Fruit fly (Drosophila melanogaster) whole organism, embryonic: ENCODE data around the gene CG17249.

Experiments
- CG10267 ChIP-seq: fragments of 200-800 bp; sonication (Bioruptor generic); optimal IDR thresholded peaks from 2 replicates; lab custom pipeline; 2018; ENCODE audit warnings: missing biosample characterization, mild to moderate bottlenecking, missing genetic modification characterization, moderate library complexity
- CG11560 ChIP-seq: fragments of 200-800 bp; sonication (Bioruptor generic); IDR thresholded peaks from 3 replicates; pipeline ENCODE4 v1.3.6; 2022; ENCODE audit warnings: missing biosample characterization, missing genetic modification characterization
- CG11695 ChIP-seq: fragments of 200-800 bp; sonication (Bioruptor generic); IDR thresholded peaks from 3 replicates; pipeline ENCODE4 v1.3.6; 2022; ENCODE audit warnings: missing biosample characterization, missing genetic modification characterization
- CG13287 ChIP-seq: fragments of 200-800 bp; sonication (Bioruptor generic); IDR thresholded peaks from 2 replicates; pipeline ENCODE4 v1.3.6; 2022; ENCODE audit warnings: missing biosample characterization, missing genetic modification characterization; ENCODE audit not compliant: partially characterized antibody
- CG13296 ChIP-seq: fragments of 200-800 bp; sonication (Bioruptor generic); optimal IDR thresholded peaks from 3 replicates; lab custom pipeline; 2018; ENCODE audit warnings: missing biosample characterization, mild to moderate bottlenecking, missing genetic modification characterization
- CG14667 ChIP-seq: fragments of 200-800 bp; sonication (Bioruptor generic); IDR thresholded peaks from 2 replicates; pipeline ENCODE4 v1.3.6; 2022; ENCODE audit warnings: missing biosample characterization, missing genetic modification characterization
- CG14860 ChIP-seq: fragments of 200-800 bp; sonication (Bioruptor generic); IDR thresholded peaks from 3 replicates; pipeline ENCODE4 v1.3.6; 2022; ENCODE audit warnings: missing biosample characterization, missing genetic modification characterization; ENCODE audit not compliant: partially characterized antibody
- CG2116 ChIP-seq: fragments of 200-800 bp; sonication (Bioruptor generic); optimal IDR thresholded peaks from 3 replicates; lab custom pipeline; 2018; ENCODE audit warnings: missing biosample characterization, mild to moderate bottlenecking, missing genetic modification characterization
- CG2889 ChIP-seq: fragments of 200-800 bp; sonication (Bioruptor generic); IDR thresholded peaks from 3 replicates; pipeline ENCODE4 v1.3.6; 2022; ENCODE audit warnings: missing biosample characterization, missing genetic modification characterization
- CG3163 ChIP-seq: fragments of 200-800 bp; sonication (Bioruptor generic); optimal IDR thresholded peaks from 3 replicates; lab custom pipeline; 2016; ENCODE audit warnings: missing biosample characterization, missing genetic modification characterization
- CG33557 ChIP-seq: fragments of 200-800 bp; sonication (Bioruptor generic); optimal IDR thresholded peaks from 2 replicates; lab custom pipeline; 2019; ENCODE audit warnings: missing biosample characterization, mild to moderate bottlenecking, missing genetic modification characterization, moderate library complexity
- CG34422 ChIP-seq: fragments of 200-800 bp; sonication (Bioruptor generic); IDR thresholded peaks from 3 replicates; pipeline ENCODE4 v1.3.6; 2022; ENCODE audit warnings: missing biosample characterization, missing genetic modification characterization
- CG4707 ChIP-seq: fragments of 200-800 bp; sonication (Bioruptor generic); optimal IDR thresholded peaks from 2 replicates; lab custom pipeline; 2018; ENCODE audit warnings: missing biosample characterization, mild to moderate bottlenecking, missing genetic modification characterization, moderate library complexity
- CG8359 ChIP-seq: fragments of 200-800 bp; sonication (Bioruptor generic); optimal IDR thresholded peaks from 2 replicates; lab custom pipeline; 2017; ENCODE audit warnings: missing biosample characterization, mild to moderate bottlenecking, missing genetic modification characterization, borderline replicate concordance
- CG8944 ChIP-seq: fragments of 200-800 bp; sonication (Bioruptor generic); optimal IDR thresholded peaks from 3 replicates; lab custom pipeline; 2016; ENCODE audit warnings: missing biosample characterization, missing genetic modification characterization
- CG9817 ChIP-seq: fragments of 200-800 bp; sonication (Bioruptor generic); optimal IDR thresholded peaks from 2 replicates; lab custom pipeline; 2018; ENCODE audit warnings: missing biosample characterization, mild to moderate bottlenecking, missing genetic modification characterization, moderate library complexity
- CkIIα-i1 ChIP-seq: fragments of 200-800 bp; sonication (Bioruptor generic); IDR thresholded peaks from 2 replicates; pipeline ENCODE4 v1.3.6; 2022; ENCODE audit warnings: missing biosample characterization, missing genetic modification characterization
- D ChIP-seq, 2 experiments: fragments of 200-800 bp in 1 of 2; fragments of >200 bp in 1 of 2; sonication (Bioruptor generic) in 1 of 2; optimal IDR thresholded peaks; 2 replicates in 1 of 2; 3 replicates in 1 of 2; lab custom pipeline; 2017; ENCODE audit warnings: mild to moderate bottlenecking in 1 of 2, missing biosample characterization in 1 of 2, missing genetic modification characterization in 1 of 2, missing genetic modification reagents in 1 of 2
- Dll ChIP-seq: fragments of 200-800 bp; sonication (Bioruptor generic); IDR thresholded peaks from 4 replicates; pipeline ENCODE4 v1.3.6; 2022; ENCODE audit warnings: missing biosample characterization, missing genetic modification characterization; ENCODE audit not compliant: partially characterized antibody
- Dp ChIP-seq: fragments of 200-800 bp; sonication (Bioruptor generic); optimal IDR thresholded peaks from 2 replicates; lab custom pipeline; 2018; ENCODE audit warnings: missing biosample characterization, mild to moderate bottlenecking, missing genetic modification characterization, moderate library complexity
- Ets97D ChIP-seq: fragments of 200-800 bp; sonication (Bioruptor generic); optimal IDR thresholded peaks from 3 replicates; lab custom pipeline; 2016; ENCODE audit warnings: missing biosample characterization, missing genetic modification characterization
- Hr51 ChIP-seq, 2 experiments: fragments of 200-800 bp; sonication (Bioruptor generic); optimal IDR thresholded peaks; 2 replicates in 1 of 2; 3 replicates in 1 of 2; lab custom pipeline; 2016 to 2018; ENCODE audit warnings: missing biosample characterization in 2 of 2, missing genetic modification characterization in 2 of 2, mild to moderate bottlenecking in 1 of 2, moderate library complexity in 1 of 2
- Jarid2 ChIP-seq: fragments of 200-800 bp; sonication (Bioruptor generic); optimal IDR thresholded peaks from 3 replicates; lab custom pipeline; 2017; ENCODE audit warnings: mild to moderate bottlenecking, missing biosample characterization, missing genetic modification reagents, missing genetic modification characterization
- Meics ChIP-seq: fragments of 200-800 bp; sonication (Bioruptor generic); optimal IDR thresholded peaks from 2 replicates; lab custom pipeline; 2017; ENCODE audit warnings: missing biosample characterization, mild to moderate bottlenecking, missing genetic modification characterization
- Scr ChIP-seq: fragments of 200-800 bp; sonication (Bioruptor generic); IDR thresholded peaks from 2 replicates; pipeline ENCODE4 v1.3.6; 2022; ENCODE audit warnings: missing biosample characterization, missing genetic modification characterization; ENCODE audit not compliant: partially characterized antibody
- ara ChIP-seq: fragments of 200-800 bp; sonication (Bioruptor generic); IDR thresholded peaks from 2 replicates; pipeline ENCODE4 v1.3.6; 2022; ENCODE audit warnings: missing biosample characterization, missing genetic modification characterization
- bigmax ChIP-seq: fragments of 200-800 bp; sonication (Bioruptor generic); optimal IDR thresholded peaks from 2 replicates; lab custom pipeline; 2018; ENCODE audit warnings: missing biosample characterization, mild to moderate bottlenecking, missing genetic modification characterization
- cad ChIP-seq: fragments of >200 bp; optimal IDR thresholded peaks from 2 replicates; lab custom pipeline; 2017; ENCODE audit warnings: missing biosample characterization, missing genetic modification characterization
- crol ChIP-seq: fragments of 200-800 bp; sonication (Bioruptor generic); IDR thresholded peaks from 2 replicates; pipeline ENCODE4 v1.3.6; 2022; ENCODE audit warnings: missing biosample characterization, missing genetic modification characterization
- da ChIP-seq: fragments of 200-800 bp; sonication (Bioruptor generic); optimal IDR thresholded peaks from 2 replicates; lab custom pipeline; 2016; ENCODE audit warnings: missing biosample characterization, missing genetic modification characterization
- dysf ChIP-seq: fragments of 200-800 bp; sonication (Bioruptor generic); IDR thresholded peaks from 3 replicates; pipeline ENCODE4 v1.3.6; 2022; ENCODE audit warnings: missing biosample characterization, missing genetic modification characterization
- ems ChIP-seq: fragments of 200-800 bp; sonication (Bioruptor generic); optimal IDR thresholded peaks from 3 replicates; lab custom pipeline; 2016; ENCODE audit warnings: missing biosample characterization, missing genetic modification characterization
- fd64A ChIP-seq: fragments of 200-800 bp; sonication (Bioruptor generic); optimal IDR thresholded peaks from 3 replicates; lab custom pipeline; 2018; ENCODE audit warnings: missing biosample characterization, mild to moderate bottlenecking, missing genetic modification characterization
- gce ChIP-seq: fragments of 200-800 bp; sonication (Bioruptor generic); IDR thresholded peaks from 3 replicates; pipeline ENCODE4 v1.3.6; 2022; ENCODE audit warnings: missing biosample characterization, missing genetic modification characterization
- gem ChIP-seq: fragments of 200-800 bp; sonication (Bioruptor generic); optimal IDR thresholded peaks from 2 replicates; lab custom pipeline; 2019; ENCODE audit warnings: missing biosample characterization, mild to moderate bottlenecking, missing genetic modification characterization, moderate library complexity
- inv ChIP-seq: fragments of 200-800 bp; sonication (Bioruptor generic); IDR thresholded peaks from 2 replicates; pipeline ENCODE4 v1.3.6; 2022; ENCODE audit warnings: missing biosample characterization, missing genetic modification characterization; ENCODE audit not compliant: partially characterized antibody
- lilli ChIP-seq: fragments of 200-800 bp; sonication (Bioruptor generic); optimal IDR thresholded peaks from 3 replicates; lab custom pipeline; 2016; ENCODE audit warnings: missing biosample characterization, missing genetic modification characterization
- lov ChIP-seq, 2 experiments: fragments of 200-800 bp in 1 of 2; fragments of >200 bp in 1 of 2; sonication (Bioruptor generic) in 1 of 2; IDR thresholded peaks in 1 of 2; optimal IDR thresholded peaks in 1 of 2; 2 replicates in 1 of 2; 3 replicates in 1 of 2; pipeline versions ENCODE4 v1.3.6 to Lab custom; 2017 to 2022; ENCODE audit warnings: missing biosample characterization in 1 of 2, missing genetic modification characterization in 1 of 2
- nom ChIP-seq: fragments of 200-800 bp; sonication (Bioruptor generic); optimal IDR thresholded peaks from 2 replicates; lab custom pipeline; 2017; ENCODE audit warnings: missing biosample characterization, missing genetic modification characterization, mild to moderate bottlenecking, moderate library complexity, missing genetic modification reagents
- sd ChIP-seq: fragments of 200-800 bp; sonication (Bioruptor generic); optimal IDR thresholded peaks from 3 replicates; lab custom pipeline; 2018; ENCODE audit warnings: missing biosample characterization, mild to moderate bottlenecking, missing genetic modification characterization, moderate library complexity
- sisA ChIP-seq: fragments of 200-800 bp; sonication (Bioruptor generic); IDR thresholded peaks from 2 replicates; pipeline ENCODE4 v1.3.6; 2022; ENCODE audit warnings: missing biosample characterization, missing genetic modification characterization
- stc ChIP-seq: fragments of 200-800 bp; sonication (Bioruptor generic); IDR thresholded peaks from 2 replicates; pipeline ENCODE4 v1.3.6; 2022; ENCODE audit warnings: missing biosample characterization, missing genetic modification characterization
- tgo ChIP-seq: fragments of 200-800 bp; sonication (Bioruptor generic); IDR thresholded peaks from 3 replicates; pipeline ENCODE4 v1.3.6; 2022; ENCODE audit warnings: missing biosample characterization, missing genetic modification characterization
- tna ChIP-seq: fragments of 200-800 bp; sonication (Bioruptor generic); IDR thresholded peaks from 2 replicates; pipeline ENCODE4 v1.3.6; 2022; ENCODE audit warnings: missing biosample characterization, missing genetic modification characterization; ENCODE audit not compliant: partially characterized antibody
- tx ChIP-seq: fragments of 200-800 bp; sonication (Bioruptor generic); optimal IDR thresholded peaks from 2 replicates; lab custom pipeline; 2016; ENCODE audit warnings: missing biosample characterization, missing genetic modification characterization
- wor ChIP-seq: fragments of 200-800 bp; sonication (Bioruptor generic); IDR thresholded peaks from 2 replicates; pipeline ENCODE4 v1.3.6; 2022; ENCODE audit warnings: missing biosample characterization, missing genetic modification characterization
- z ChIP-seq: fragments of 200-800 bp; sonication (Bioruptor generic); IDR thresholded peaks from 3 replicates; pipeline ENCODE4 v1.3.6; 2022; ENCODE audit warnings: missing biosample characterization, missing genetic modification characterization

The CG17249 gene

DNA sequence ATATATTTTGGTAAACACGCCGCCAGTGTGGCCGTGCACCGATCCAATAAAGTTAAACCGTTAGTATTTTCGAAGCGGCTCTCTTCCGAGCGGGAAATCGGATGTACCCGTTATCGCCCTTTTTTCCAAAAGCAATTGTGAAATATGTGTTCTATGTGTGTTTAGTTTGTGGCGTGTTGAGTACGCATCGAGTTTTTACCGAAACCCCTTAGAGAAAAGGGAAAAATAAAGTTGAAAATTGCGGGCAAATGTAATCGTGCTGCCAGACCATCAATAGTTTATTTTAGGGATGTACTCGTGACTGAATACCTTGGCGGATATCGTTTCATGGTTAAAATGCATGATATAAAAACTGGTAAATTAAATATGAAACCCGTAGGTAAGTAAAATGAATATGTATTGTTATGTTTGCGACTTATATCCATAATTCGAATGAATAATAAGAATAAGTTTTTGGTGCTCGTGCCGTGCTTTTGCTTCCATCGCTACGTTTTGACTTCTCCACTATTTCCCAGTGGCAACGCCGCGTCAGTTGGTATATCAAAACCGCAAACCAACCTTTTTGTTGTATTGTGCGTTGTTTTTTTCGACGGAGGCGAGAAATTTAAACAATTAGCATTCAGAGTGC, 8.0 kb downstream of the CG17249 start, which contains the start of the genes Mettl2 and Bgb (continued):
- TF ChIP-seq CG8944, result peak; percentile 73
- TF ChIP-seq wor (GFP tag; lab: Robert Waterston, UW), result peak; percentile 53
- TF ChIP-seq sd, result no peak
- TF ChIP-seq CG2889 (GFP tag; lab: Robert Waterston, UW), result peak; percentile 47; the same call in 1 of the 3 replicates
- no peak for TF ChIP-seq CG4707 (GFP tag; lab: Kevin White, UChicago)
- no peak for TF ChIP-seq cad
- peak; percentile 61 for TF ChIP-seq CG33557 (GFP tag; lab: Kevin White, UChicago)
- peak; percentile 87 for TF ChIP-seq CG9817 (tag; lab: Kevin White, UChicago)
- peak; percentile 69 for TF ChIP-seq Ets97D (GFP tag; lab: Kevin White, UChicago)
- peak; percentile 90 for TF ChIP-seq Scr
- TF ChIP-seq D (optimal IDR thresholded peaks at IDR 0.05; lab: Kevin White, UChicago), result no peak
- TF ChIP-seq D (GFP tag; optimal IDR thresholded peaks at IDR 0.05; lab: Kevin White, UChicago), result peak; percentile 46
- no peak for TF ChIP-seq fd64A (GFP tag; lab: Kevin White, UChicago)
- peak; percentile 13 for TF ChIP-seq CG13296 (GFP tag; lab: Kevin White, UChicago)
- peak; percentile 93 for TF ChIP-seq sisA (GFP tag; lab: Robert Waterston, UW)
- TF ChIP-seq ems (GFP tag; lab: Kevin White, UChicago), result peak; percentile 82
- peak; percentile 75 for TF ChIP-seq Meics (GFP tag; lab: Kevin White, UChicago)
- peak; percentile 90 for TF ChIP-seq lilli (GFP tag; lab: Kevin White, UChicago)
- TF ChIP-seq crol (GFP tag; lab: Robert Waterston, UW), result no peak
- TF ChIP-seq Dll, result peak; percentile 85
- TF ChIP-seq Dp, result peak; percentile 62
- TF ChIP-seq lov (optimal IDR thresholded peaks at IDR 0.05; lab: Kevin White, UChicago), result no peak
- 0 out of 3 replicates have a peak, but pooled peaks have one; percentile 29 for TF ChIP-seq lov (GFP tag; IDR thresholded peaks at IDR 0.05; lab: Robert Waterston, UW)
- TF ChIP-seq tx (GFP tag; lab: Kevin White, UChicago), result peak; percentile 76
- peak; percentile 87 for TF ChIP-seq gem (tag; lab: Kevin White, UChicago)
- peak; percentile 49 for TF ChIP-seq CG3163 (GFP tag; lab: Kevin White, UChicago)
- TF ChIP-seq da (GFP tag; lab: Kevin White, UChicago), result peak; percentile 61
- TF ChIP-seq tna (GFP tag; lab: Robert Waterston, UW), result 0 out of 2 replicates have a peak, but pooled peaks have one; percentile 9
- TF ChIP-seq CkIIα-i1, result no peak
- peak; percentile 83 for TF ChIP-seq CG13287 (GFP tag; lab: Robert Waterston, UW)
- TF ChIP-seq CG14860 (GFP tag; lab: Robert Waterston, UW), result peak; percentile 75
- 0 out of 2 replicates have a peak, but pooled peaks have one; percentile 39 for TF ChIP-seq stc (GFP tag; lab: Robert Waterston, UW)
- peak; percentile 81; the same call in 2 of the 3 replicates for TF ChIP-seq CG11695 (GFP tag; lab: Robert Waterston, UW)
- peak; percentile 81 for TF ChIP-seq CG34422 (GFP tag; lab: Robert Waterston, UW)
- peak; percentile 67 for TF ChIP-seq ara (GFP tag; lab: Robert Waterston, UW)
- no peak for TF ChIP-seq gce (GFP tag; lab: Robert Waterston, UW)
- peak; percentile 24 for TF ChIP-seq CG8359 (GFP tag; lab: Kevin White, UChicago)
- TF ChIP-seq CG10267 (tag; lab: Kevin White, UChicago), result peak; percentile 66
- peak; percentile 84 for TF ChIP-seq inv (GFP tag; lab: Robert Waterston, UW)
- TF ChIP-seq nom, result peak; percentile 9
- peak; percentile 53 for TF ChIP-seq CG2116 (GFP tag; lab: Kevin White, UChicago)
- no peak for TF ChIP-seq z
- peak; percentile 86 for TF ChIP-seq tgo (GFP tag; lab: Robert Waterston, UW)
- peak; percentile 79 for TF ChIP-seq CG14667
- TF ChIP-seq dysf (GFP tag; lab: Robert Waterston, UW), result peak; percentile 87
- peak; percentile 60 to 68 for TF ChIP-seq Hr51 (GFP tag; optimal IDR thresholded peaks at IDR 0.05; lab: Kevin White, UChicago)
- no peak for TF ChIP-seq Jarid2 (GFP tag; lab: Kevin White, UChicago)
- TF ChIP-seq bigmax (GFP tag; lab: Kevin White, UChicago), result no peak
- TF ChIP-seq CG11560 (tag; lab: Robert Waterston, UW), result peak; percentile 71
